Worm (Caenorhabditis elegans) whole organism, L4 larva: ENCODE results near the gene klf-1.

Experiments
- D1046.2 ChIP-seq: fragments of 200-800 bp; sonication (Bioruptor generic); IDR thresholded peaks from 2 replicates; pipeline ENCODE4 v1.3.6; 2022; ENCODE audit warnings: missing genetic modification characterization, missing compliant biosample characterization
- F37D6.2 ChIP-seq: sonication (generic microtip); optimal IDR thresholded peaks from 2 replicates; lab custom pipeline; 2016; ENCODE audit warnings: mild to moderate bottlenecking, missing genetic modification characterization, missing compliant biosample characterization
- F44E2.7 ChIP-seq: fragments of 200-800 bp; sonication (Bioruptor generic); IDR thresholded peaks from 2 replicates; pipeline ENCODE4 v2.1.2; 2022; ENCODE audit warnings: missing genetic modification characterization, missing compliant biosample characterization
- F49E8.2 ChIP-seq: sonication (generic microtip); optimal IDR thresholded peaks from 2 replicates; lab custom pipeline; 2016; ENCODE audit warnings: missing compliant biosample characterization, mild to moderate bottlenecking, missing genetic modification characterization, borderline replicate concordance
- T20F7.1 ChIP-seq: fragments of 200-800 bp; sonication (Bioruptor generic); optimal IDR thresholded peaks from 2 replicates; lab custom pipeline; 2018; ENCODE audit warnings: mild to moderate bottlenecking, missing genetic modification characterization, missing compliant biosample characterization
- Y105C5A.15 ChIP-seq: fragments of 200-800 bp; sonication (Bioruptor generic); IDR thresholded peaks from 2 replicates; pipeline ENCODE4 v1.3.6; 2022; ENCODE audit warnings: missing genetic modification characterization, missing compliant biosample characterization
- Y5F2A.4 ChIP-seq: fragments of 200-800 bp; sonication (Bioruptor generic); optimal IDR thresholded peaks from 2 replicates; lab custom pipeline; 2018; ENCODE audit warnings: mild to moderate bottlenecking, missing genetic modification characterization, missing compliant biosample characterization
- Y75B8A.6 ChIP-seq: fragments of 200-800 bp; sonication (Bioruptor generic); IDR thresholded peaks from 2 replicates; pipeline ENCODE4 v1.3.6; 2022; ENCODE audit warnings: missing genetic modification reagents, missing genetic modification characterization, missing compliant biosample characterization
- ZK546.5 ChIP-seq, 2 experiments: sonication (generic microtip); optimal IDR thresholded peaks; 2 replicates each; lab custom pipeline; 2017; ENCODE audit warnings: missing biosample characterization in 2 of 2, missing genetic modification characterization in 2 of 2
- ama-1 ChIP-seq: fragments of 150-350 bp; optimal IDR thresholded peaks from 2 replicates; lab custom pipeline; 2014; ENCODE audit warnings: inconsistent platforms, mixed read lengths
- attf-4 ChIP-seq: sonication (generic microtip); optimal IDR thresholded peaks from 3 replicates; lab custom pipeline; 2017; ENCODE audit warnings: missing biosample characterization, missing genetic modification characterization
- ceh-20 ChIP-seq: fragments of 200-800 bp; sonication (Bioruptor generic); IDR thresholded peaks from 2 replicates; pipeline ENCODE4 v1.3.6; 2022; ENCODE audit warnings: missing genetic modification reagents, missing genetic modification characterization, missing compliant biosample characterization
- ceh-32 ChIP-seq: sonication (generic microtip); optimal IDR thresholded peaks from 2 replicates; lab custom pipeline; 2016; ENCODE audit warnings: mild to moderate bottlenecking, missing genetic modification characterization, missing compliant biosample characterization; ENCODE audit not compliant: poor library complexity
- ceh-44 ChIP-seq: fragments of 200-800 bp; sonication (Bioruptor generic); IDR thresholded peaks from 2 replicates; pipeline ENCODE4 v1.3.6; 2022; ENCODE audit warnings: missing genetic modification reagents, missing genetic modification characterization, missing compliant biosample characterization
- ceh-82 ChIP-seq: sonication (generic microtip); optimal IDR thresholded peaks from 2 replicates; lab custom pipeline; 2017; ENCODE audit warnings: missing biosample characterization, missing genetic modification characterization
- cey-2 ChIP-seq: sonication (generic microtip); optimal IDR thresholded peaks from 3 replicates; lab custom pipeline; 2017; ENCODE audit warnings: missing genetic modification characterization, mild to moderate bottlenecking, missing compliant biosample characterization, antibody characterized with exemption, borderline replicate concordance; ENCODE audit not compliant: insufficient read depth
- ctbp-1 ChIP-seq: fragments of 200-800 bp; sonication (Bioruptor generic); IDR thresholded peaks from 2 replicates; pipeline ENCODE4 v1.3.6; 2022; ENCODE audit warnings: missing genetic modification reagents, missing genetic modification characterization, missing compliant biosample characterization
- daf-19 ChIP-seq: fragments of 200-800 bp; sonication (Bioruptor generic); conservative IDR thresholded peaks from 2 replicates; pipeline ENCODE4 v1.3.6; 2022; ENCODE audit warnings: missing genetic modification characterization, missing compliant biosample characterization
- daf-8 ChIP-seq: fragments of 200-800 bp; sonication (Bioruptor generic); IDR thresholded peaks from 2 replicates; pipeline ENCODE4 v1.3.6; 2022; ENCODE audit warnings: missing genetic modification characterization, missing compliant biosample characterization
- dmd-6 ChIP-seq: fragments of 200-800 bp; sonication (Bioruptor generic); IDR thresholded peaks from 2 replicates; pipeline ENCODE4 v1.3.6; 2022; ENCODE audit warnings: missing genetic modification reagents, missing genetic modification characterization, missing compliant biosample characterization
- dmd-8 ChIP-seq: fragments of 200-800 bp; sonication (Bioruptor generic); IDR thresholded peaks from 2 replicates; pipeline ENCODE4 v1.3.6; 2022; ENCODE audit warnings: missing genetic modification characterization, missing compliant biosample characterization
- dpl-1 ChIP-seq: fragments of 150-350 bp; optimal IDR thresholded peaks from 2 replicates; lab custom pipeline; 2014; ENCODE audit warnings: missing biosample characterization, missing genetic modification reagents, missing genetic modification characterization
- fos-1 ChIP-seq: fragments of 150-350 bp; optimal IDR thresholded peaks from 2 replicates; lab custom pipeline; 2014; ENCODE audit warnings: missing biosample characterization, missing genetic modification characterization
- hlh-11 ChIP-seq: fragments of 200-800 bp; sonication (Bioruptor generic); optimal IDR thresholded peaks from 2 replicates; lab custom pipeline; 2018; ENCODE audit warnings: mild to moderate bottlenecking, missing genetic modification characterization, missing compliant biosample characterization
- hmg-1.1 ChIP-seq: fragments of 200-800 bp; sonication (Bioruptor generic); IDR thresholded peaks from 2 replicates; pipeline ENCODE4 v1.3.6; 2022; ENCODE audit warnings: missing genetic modification reagents, missing genetic modification characterization, missing compliant biosample characterization
- lim-7 ChIP-seq: fragments of 200-800 bp; sonication (Bioruptor generic); IDR thresholded peaks from 2 replicates; pipeline ENCODE4 v1.3.6; 2022; ENCODE audit warnings: missing genetic modification characterization, missing compliant biosample characterization
- lin-13 ChIP-seq: fragments of 150-350 bp; optimal IDR thresholded peaks from 2 replicates; lab custom pipeline; 2014; ENCODE audit warnings: missing biosample characterization, missing genetic modification reagents, missing genetic modification characterization
- lsy-2 ChIP-seq, 2 experiments: fragments of 150-350 bp in 1 of 2; sonication (generic microtip) in 1 of 2; optimal IDR thresholded peaks; 2 replicates each; lab custom pipeline; 2014 to 2017; ENCODE audit warnings: missing biosample characterization in 2 of 2, missing genetic modification characterization in 2 of 2
- madf-5 ChIP-seq, 2 experiments: fragments of 200-800 bp; sonication (Bioruptor generic); IDR thresholded peaks; 2 replicates each; pipeline ENCODE4 v1.3.6; 2022; ENCODE audit warnings: missing compliant biosample characterization in 2 of 2, missing genetic modification characterization in 2 of 2
- madf-9 ChIP-seq: fragments of 200-800 bp; sonication (Bioruptor generic); conservative IDR thresholded peaks from 2 replicates; pipeline ENCODE4 v1.3.6; 2022; ENCODE audit warnings: missing genetic modification reagents, missing genetic modification characterization, missing compliant biosample characterization
- mdt-29 ChIP-seq: fragments of 200-800 bp; sonication (Bioruptor generic); IDR thresholded peaks from 2 replicates; pipeline ENCODE4 v1.3.6; 2022; ENCODE audit warnings: missing genetic modification reagents, missing genetic modification characterization, missing compliant biosample characterization
- mep-1 ChIP-seq: fragments of 150-350 bp; sonication (generic microtip); optimal IDR thresholded peaks from 3 replicates; lab custom pipeline; 2014; ENCODE audit warnings: missing biosample characterization, missing genetic modification characterization
- mes-2 ChIP-seq: sonication (generic microtip); optimal IDR thresholded peaks from 2 replicates; lab custom pipeline; 2016; ENCODE audit warnings: missing genotype, mild to moderate bottlenecking, missing genetic modification characterization, missing compliant biosample characterization; ENCODE audit not compliant: poor library complexity, severe bottlenecking
- mxl-2 ChIP-seq: fragments of 200-800 bp; sonication (Bioruptor generic); conservative IDR thresholded peaks from 2 replicates; pipeline ENCODE4 v1.3.6; 2022; ENCODE audit warnings: missing genetic modification reagents, missing genetic modification characterization, missing compliant biosample characterization
- nhr-10 ChIP-seq: fragments of 150-350 bp; optimal IDR thresholded peaks from 2 replicates; lab custom pipeline; 2014; ENCODE audit warnings: missing biosample characterization, missing genetic modification characterization
- nhr-102 ChIP-seq: sonication (generic microtip); optimal IDR thresholded peaks from 2 replicates; lab custom pipeline; 2016; ENCODE audit warnings: mild to moderate bottlenecking, missing genetic modification characterization, moderate library complexity, missing compliant biosample characterization
- nhr-111 ChIP-seq: fragments of 200-800 bp; sonication (Bioruptor generic); optimal IDR thresholded peaks from 2 replicates; lab custom pipeline; 2018; ENCODE audit warnings: mild to moderate bottlenecking, missing genetic modification characterization, missing compliant biosample characterization
- nhr-237 ChIP-seq: sonication (generic microtip); optimal IDR thresholded peaks from 2 replicates; lab custom pipeline; 2017; ENCODE audit warnings: missing biosample characterization, missing genetic modification characterization
- nhr-48 ChIP-seq: sonication (generic microtip); optimal IDR thresholded peaks from 2 replicates; lab custom pipeline; 2016; ENCODE audit warnings: mild to moderate bottlenecking, missing genetic modification characterization, missing compliant biosample characterization
- nhr-6 ChIP-seq: fragments of 150-350 bp; optimal IDR thresholded peaks from 2 replicates; lab custom pipeline; 2014; ENCODE audit warnings: missing biosample characterization, missing genetic modification characterization
- nhr-76 ChIP-seq: fragments of 150-350 bp; optimal IDR thresholded peaks from 2 replicates; lab custom pipeline; 2014; ENCODE audit warnings: missing biosample characterization, missing genetic modification characterization
- nhr-77 ChIP-seq: fragments of 150-350 bp; optimal IDR thresholded peaks from 2 replicates; lab custom pipeline; 2014; ENCODE audit warnings: missing biosample characterization, missing genetic modification characterization
- pqm-1 ChIP-seq: sonication (generic microtip); optimal IDR thresholded peaks from 2 replicates; lab custom pipeline; 2017; ENCODE audit warnings: missing biosample characterization, missing genetic modification characterization
- set-16 ChIP-seq: fragments of 200-800 bp; sonication (Bioruptor generic); IDR thresholded peaks from 2 replicates; pipeline ENCODE4 v1.3.6; 2022; ENCODE audit warnings: missing genetic modification reagents, missing genetic modification characterization, missing compliant biosample characterization
- skn-1 ChIP-seq: fragments of 150-350 bp; optimal IDR thresholded peaks from 2 replicates; lab custom pipeline; 2014; ENCODE audit warnings: missing biosample characterization, missing genetic modification characterization
- spr-3 ChIP-seq: fragments of 200-800 bp; sonication (Bioruptor generic); optimal IDR thresholded peaks from 2 replicates; lab custom pipeline; 2018; ENCODE audit warnings: mild to moderate bottlenecking, missing genetic modification characterization, missing compliant biosample characterization
- tag-97 ChIP-seq: fragments of 200-800 bp; sonication (Bioruptor generic); IDR thresholded peaks from 2 replicates; pipeline ENCODE4 v1.3.6; 2022; ENCODE audit warnings: missing genetic modification characterization, missing compliant biosample characterization
- tra-1 ChIP-seq: fragments of 200-800 bp; sonication (Bioruptor generic); IDR thresholded peaks from 2 replicates; pipeline ENCODE4 v1.3.6; 2022; ENCODE audit warnings: missing genetic modification reagents, missing genetic modification characterization, missing compliant biosample characterization
- unc-39 ChIP-seq: sonication (generic microtip); optimal IDR thresholded peaks from 2 replicates; lab custom pipeline; 2017; ENCODE audit warnings: missing biosample characterization, missing genetic modification characterization
- zfp-2 ChIP-seq: sonication (generic microtip); optimal IDR thresholded peaks from 2 replicates; lab custom pipeline; 2016; ENCODE audit warnings: mild to moderate bottlenecking, missing genetic modification characterization, missing compliant biosample characterization
- zip-11 ChIP-seq: fragments of 200-800 bp; sonication (Bioruptor generic); IDR thresholded peaks from 2 replicates; pipeline ENCODE4 v1.3.6; 2022; ENCODE audit warnings: missing genetic modification characterization, missing compliant biosample characterization
- ztf-11 ChIP-seq: fragments of 150-350 bp; optimal IDR thresholded peaks from 2 replicates; lab custom pipeline; 2014; ENCODE audit warnings: missing biosample characterization, missing genetic modification characterization
- ztf-7 ChIP-seq: fragments of 150-350 bp; optimal IDR thresholded peaks from 2 replicates; lab custom pipeline; 2014; ENCODE audit warnings: missing biosample characterization, missing genetic modification characterization

Gene klf-1

DNA sequence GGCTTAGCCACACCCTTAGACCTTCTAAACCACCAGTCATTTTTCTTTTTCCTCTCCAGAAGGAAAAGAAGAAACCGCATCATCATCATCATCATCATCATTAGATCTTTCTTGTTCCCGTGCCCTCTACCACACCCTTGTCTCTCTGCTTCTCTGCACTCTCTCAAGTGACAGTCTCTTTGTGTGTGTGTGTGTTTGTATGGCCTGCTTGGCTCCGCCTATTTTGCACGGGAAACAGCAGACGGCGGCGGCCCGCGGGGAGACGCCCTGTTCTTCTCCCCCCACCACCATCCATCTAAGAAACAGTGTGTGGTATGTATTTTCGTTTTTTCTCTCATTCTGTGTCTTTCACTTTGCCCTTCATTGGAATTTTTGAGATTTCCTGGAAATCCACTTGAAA is 2.8 kb upstream of the klf-1 start (continued):
- TF ChIP-seq mes-2 (tag; lab: Kevin White, UChicago) (peak; percentile 62), ztf-11 (no peak), nhr-111 (GFP tag; lab: Kevin White, UChicago) (no peak), nhr-237 (tag; lab: Kevin White, UChicago) (no peak), D1046.2 (GFP tag; lab: Robert Waterston, UW) (no peak), hmg-1.1 (GFP tag; lab: Robert Waterston, UW) (peak; percentile 39; the same call in 1 of the 2 replicates), set-16 (GFP tag; lab: Robert Waterston, UW) (peak; percentile 55), madf-9 (GFP tag; lab: Robert Waterston, UW) (no peak), ceh-44 (no peak), tra-1 (peak; percentile 71), zfp-2 (tag; lab: Kevin White, UChicago) (no peak), skn-1 (tag; lab: Kevin White, UChicago) (no peak), zip-11 (GFP tag; lab: Robert Waterston, UW) (no peak), ceh-32 (no peak), nhr-48 (tag; lab: Kevin White, UChicago) (peak; percentile 77), nhr-77 (tag; lab: Kevin White, UChicago) (peak; percentile 71), Y5F2A.4 (GFP tag; lab: Kevin White, UChicago) (no peak), lsy-2 (tag; optimal IDR thresholded peaks at IDR 0.05; lab: Kevin White, UChicago) (peak in 1 of 2 experiments; percentile 59), dmd-8 (no peak), lin-13 (GFP tag; lab: Kevin White, UChicago) (peak; percentile 14), nhr-6 (tag; lab: Kevin White, UChicago) (peak; percentile 31), ceh-82 (tag; lab: Kevin White, UChicago) (no peak), Y75B8A.6 (no peak), dmd-6 (GFP tag; lab: Robert Waterston, UW) (peak; percentile 80), daf-8 (GFP tag; lab: Robert Waterston, UW) (no peak), nhr-76 (tag; lab: Kevin White, UChicago) (no peak), fos-1 (tag; lab: Kevin White, UChicago) (no peak), nhr-10 (peak; percentile 26), dpl-1 (GFP tag; lab: Kevin White, UChicago) (peak; percentile 13), Y105C5A.15 (GFP tag; lab: Robert Waterston, UW) (no peak), mep-1 (tag; lab: Kevin White, UChicago) (peak; percentile 80), ceh-20 (GFP tag; lab: Robert Waterston, UW) (peak; percentile 9; the same call in 1 of the 2 replicates), spr-3 (GFP tag; lab: Kevin White, UChicago) (no peak), attf-4 (tag; lab: Kevin White, UChicago) (no peak), nhr-102 (tag; lab: Kevin White, UChicago) (peak; percentile 33), pqm-1 (tag; lab: Kevin White, UChicago) (peak; percentile 15), tag-97 (no peak), mxl-2 (no peak), ZK546.5 (tag; optimal IDR thresholded peaks at IDR 0.05; lab: Kevin White, UChicago) (no peak), madf-5 (GFP tag; IDR thresholded peaks at IDR 0.05; lab: Robert Waterston, UW) (no peak), ztf-7 (no peak), F37D6.2 (tag; lab: Kevin White, UChicago) (no peak), ctbp-1 (GFP tag; lab: Robert Waterston, UW) (no peak), ama-1 (no peak), cey-2 (tag; lab: Kevin White, UChicago) (peak; percentile 76), mdt-29 (GFP tag; lab: Robert Waterston, UW) (no peak), daf-19 (GFP tag; lab: Robert Waterston, UW) (no peak), hlh-11 (peak; percentile 96), lim-7 (no peak), T20F7.1 (no peak), F49E8.2 (tag; lab: Kevin White, UChicago) (no peak), unc-39 (tag; lab: Kevin White, UChicago) (no peak), F44E2.7 (GFP tag; lab: Robert Waterston, UW) (no peak)
